Worm (Caenorhabditis elegans) whole organism, late embryonic: Measurements from ENCODE around the gene ZK809.5.
A peak's percentile ranks its signal among the peaks of the same experiment; 100 is the strongest.

Experiments
- K09A11.1 ChIP-seq: sonication (generic microtip); optimal IDR thresholded peaks from 2 replicates; lab custom pipeline; 2017; ENCODE audit warnings: antibody characterized with exemption, mild to moderate bottlenecking, missing genetic modification characterization, missing compliant biosample characterization; ENCODE audit not compliant: insufficient read depth
- ahr-1 ChIP-seq: sonication (generic microtip); optimal IDR thresholded peaks from 2 replicates; lab custom pipeline; 2016; ENCODE audit warnings: missing genetic modification characterization, missing compliant biosample characterization
- ama-1 ChIP-seq: fragments of 150-350 bp; optimal IDR thresholded peaks from 2 replicates; lab custom pipeline; 2014
- ceh-14 ChIP-seq: sonication (generic microtip); optimal IDR thresholded peaks from 2 replicates; lab custom pipeline; 2016; ENCODE audit warnings: missing genotype, missing genetic modification characterization, missing compliant biosample characterization
- ceh-18 ChIP-seq: sonication (generic microtip); optimal IDR thresholded peaks from 2 replicates; lab custom pipeline; 2016; ENCODE audit warnings: missing genetic modification characterization, missing compliant biosample characterization
- ceh-2 ChIP-seq: sonication (generic microtip); optimal IDR thresholded peaks from 2 replicates; lab custom pipeline; 2016; ENCODE audit warnings: missing genotype, missing genetic modification characterization, missing compliant biosample characterization
- ceh-24 ChIP-seq: sonication (generic microtip); optimal IDR thresholded peaks from 2 replicates; lab custom pipeline; 2016; ENCODE audit warnings: mild to moderate bottlenecking, missing genetic modification characterization, missing compliant biosample characterization
- ceh-31 ChIP-seq: sonication (generic microtip); optimal IDR thresholded peaks from 2 replicates; lab custom pipeline; 2016; ENCODE audit warnings: missing genetic modification characterization, missing compliant biosample characterization
- ceh-34 ChIP-seq: sonication (generic microtip); optimal IDR thresholded peaks from 2 replicates; lab custom pipeline; 2016; ENCODE audit warnings: mild to moderate bottlenecking, missing genetic modification characterization, missing compliant biosample characterization
- ceh-45 ChIP-seq: fragments of 200-800 bp; sonication (Bioruptor generic); IDR thresholded peaks from 2 replicates; pipeline ENCODE4 v1.3.6; 2022; ENCODE audit warnings: missing genetic modification reagents, missing genetic modification characterization, missing compliant biosample characterization
- ceh-48 ChIP-seq: sonication (generic microtip); optimal IDR thresholded peaks from 2 replicates; lab custom pipeline; 2016; ENCODE audit warnings: missing genetic modification characterization, inconsistent platforms, missing compliant biosample characterization
- dmd-4 ChIP-seq: sonication (generic microtip); optimal IDR thresholded peaks from 2 replicates; lab custom pipeline; 2016; ENCODE audit warnings: borderline replicate concordance, missing genetic modification characterization, missing compliant biosample characterization
- dve-1 ChIP-seq: sonication (generic microtip); optimal IDR thresholded peaks from 2 replicates; lab custom pipeline; 2017; ENCODE audit warnings: antibody characterized with exemption, mild to moderate bottlenecking, missing genetic modification characterization, missing compliant biosample characterization
- elt-4 ChIP-seq: sonication (generic microtip); optimal IDR thresholded peaks from 2 replicates; lab custom pipeline; 2016; ENCODE audit warnings: missing genetic modification characterization, missing compliant biosample characterization
- fax-1 ChIP-seq: sonication (generic microtip); optimal IDR thresholded peaks from 2 replicates; lab custom pipeline; 2016; ENCODE audit warnings: missing genotype, missing genetic modification characterization, missing compliant biosample characterization
- fkh-10 ChIP-seq: fragments of 150-350 bp; optimal IDR thresholded peaks from 2 replicates; lab custom pipeline; 2014; ENCODE audit warnings: missing biosample characterization, missing genetic modification reagents, missing genetic modification characterization
- fkh-6 ChIP-seq: sonication (generic microtip); optimal IDR thresholded peaks from 2 replicates; lab custom pipeline; 2016; ENCODE audit warnings: missing genetic modification characterization, missing compliant biosample characterization
- gmeb-2 ChIP-seq: sonication (generic microtip); optimal IDR thresholded peaks from 2 replicates; lab custom pipeline; 2016; ENCODE audit warnings: missing genetic modification characterization, inconsistent platforms, missing compliant biosample characterization
- hlh-13 ChIP-seq: fragments of 200-800 bp; sonication (Bioruptor generic); optimal IDR thresholded peaks from 2 replicates; lab custom pipeline; 2018; ENCODE audit warnings: mild to moderate bottlenecking, missing genetic modification characterization, missing compliant biosample characterization
- hlh-30 ChIP-seq: sonication (generic microtip); optimal IDR thresholded peaks from 2 replicates; lab custom pipeline; 2017; ENCODE audit warnings: antibody characterized with exemption, missing genetic modification characterization, missing compliant biosample characterization; ENCODE audit not compliant: insufficient read depth
- nfya-1 ChIP-seq: sonication (generic microtip); optimal IDR thresholded peaks from 2 replicates; lab custom pipeline; 2017; ENCODE audit warnings: missing genetic modification characterization, mild to moderate bottlenecking, missing compliant biosample characterization, antibody characterized with exemption, moderate library complexity
- nhr-232 ChIP-seq: sonication (generic microtip); optimal IDR thresholded peaks from 2 replicates; lab custom pipeline; 2016; ENCODE audit warnings: missing genetic modification characterization, missing compliant biosample characterization
- npax-4 ChIP-seq: sonication (generic microtip); optimal IDR thresholded peaks from 2 replicates; lab custom pipeline; 2016; ENCODE audit warnings: missing genetic modification characterization, missing compliant biosample characterization
- odd-2 ChIP-seq: sonication (generic microtip); optimal IDR thresholded peaks from 2 replicates; lab custom pipeline; 2017; ENCODE audit warnings: antibody characterized with exemption, mild to moderate bottlenecking, missing genetic modification characterization, missing compliant biosample characterization
- pat-9 ChIP-seq: fragments of 200-800 bp; sonication (Bioruptor generic); optimal IDR thresholded peaks from 2 replicates; lab custom pipeline; 2018; ENCODE audit warnings: mild to moderate bottlenecking, missing genetic modification characterization, moderate library complexity, missing compliant biosample characterization
- pax-1 ChIP-seq: fragments of 150-350 bp; optimal IDR thresholded peaks from 2 replicates; lab custom pipeline; 2014; ENCODE audit warnings: missing biosample characterization, missing genetic modification characterization
- pqm-1 ChIP-seq: sonication (generic microtip); optimal IDR thresholded peaks from 2 replicates; lab custom pipeline; 2016; ENCODE audit warnings: missing genetic modification characterization, missing compliant biosample characterization
- pros-1 ChIP-seq: fragments of 150-350 bp; optimal IDR thresholded peaks from 2 replicates; lab custom pipeline; 2014; ENCODE audit warnings: missing biosample characterization, missing genetic modification reagents, missing genetic modification characterization
- ref-2 ChIP-seq: sonication (generic microtip); optimal IDR thresholded peaks from 2 replicates; lab custom pipeline; 2016; ENCODE audit warnings: missing genetic modification characterization, missing compliant biosample characterization
- sox-4 ChIP-seq: sonication (generic microtip); optimal IDR thresholded peaks from 2 replicates; lab custom pipeline; 2017; ENCODE audit warnings: mild to moderate bottlenecking, missing genetic modification characterization, inconsistent platforms, missing compliant biosample characterization
- syd-9 ChIP-seq: sonication (generic microtip); optimal IDR thresholded peaks from 2 replicates; lab custom pipeline; 2016; ENCODE audit warnings: mild to moderate bottlenecking, missing genetic modification characterization, moderate library complexity, missing compliant biosample characterization
- unc-3 ChIP-seq, 2 experiments: fragments of 200-800 bp in 1 of 2; sonication (Bioruptor generic) in 1 of 2; sonication (generic microtip) in 1 of 2; conservative IDR thresholded peaks in 1 of 2; optimal IDR thresholded peaks in 1 of 2; 2 replicates each; pipeline versions ENCODE4 v1.3.6 to Lab custom; 2016 to 2022; ENCODE audit warnings: missing compliant biosample characterization in 2 of 2, missing genetic modification characterization in 2 of 2, missing genetic modification reagents in 1 of 2
- unc-42 ChIP-seq: sonication (generic microtip); optimal IDR thresholded peaks from 2 replicates; lab custom pipeline; 2016; ENCODE audit warnings: missing genotype, missing genetic modification characterization, missing compliant biosample characterization
- unc-55 ChIP-seq: sonication (generic microtip); optimal IDR thresholded peaks from 2 replicates; lab custom pipeline; 2017; ENCODE audit warnings: missing biosample characterization, missing genetic modification reagents, missing genetic modification characterization
- ztf-16 ChIP-seq: sonication (generic microtip); optimal IDR thresholded peaks from 2 replicates; lab custom pipeline; 2017; ENCODE audit warnings: missing genetic modification characterization, missing compliant biosample characterization

ZK809.5 gene

ce11 chrIV:11692071-11692673 lies 35.6 kb downstream of the ZK809.5 start (continued):
- peak; percentile 52 for TF ChIP-seq syd-9 (tag; lab: Kevin White, UChicago)
- peak; percentile 82 for TF ChIP-seq ceh-31 (tag; lab: Kevin White, UChicago)
- TF ChIP-seq ref-2 (tag; lab: Kevin White, UChicago), result peak; percentile 85
- TF ChIP-seq gmeb-2 (tag; lab: Kevin White, UChicago), result peak; percentile 15
- TF ChIP-seq ceh-14, result peak; percentile 6
- peak; percentile 69 for TF ChIP-seq ceh-34 (tag; lab: Kevin White, UChicago)
- peak; percentile 44 for TF ChIP-seq pqm-1 (tag; lab: Kevin White, UChicago)
- no peak for TF ChIP-seq pros-1 (tag; lab: Kevin White, UChicago)
- peak; percentile 88 for TF ChIP-seq ceh-18
- TF ChIP-seq ztf-16 (tag; lab: Kevin White, UChicago), result peak; percentile 46
- TF ChIP-seq odd-2, result peak; percentile 18
- TF ChIP-seq ceh-2 (tag; lab: Kevin White, UChicago), result peak; percentile 11
- no peak for TF ChIP-seq hlh-30
- TF ChIP-seq ama-1, result no peak
- TF ChIP-seq nfya-1, result peak; percentile 81
- TF ChIP-seq fkh-6 (tag; lab: Kevin White, UChicago), result no peak

- TF ChIP-seq npax-4 (tag; lab: Kevin White, UChicago), result no peak
- TF ChIP-seq unc-42 (tag; lab: Kevin White, UChicago), result no peak
- TF ChIP-seq ceh-24 (tag; lab: Kevin White, UChicago), result no peak
- no peak for TF ChIP-seq sox-4 (tag; lab: Kevin White, UChicago)
- no peak for TF ChIP-seq hlh-13 (GFP tag; lab: Kevin White, UChicago)
- TF ChIP-seq ceh-2 (tag; lab: Kevin White, UChicago), result no peak
- TF ChIP-seq pax-1 (tag; lab: Kevin White, UChicago), result no peak
- TF ChIP-seq ceh-45 (GFP tag; lab: Robert Waterston, UW), result no peak
- no peak for TF ChIP-seq ceh-18
- no peak for TF ChIP-seq ama-1
- TF ChIP-seq ceh-14, result no peak
- no peak for TF ChIP-seq ztf-16 (tag; lab: Kevin White, UChicago)
- TF ChIP-seq dmd-4 (tag; lab: Kevin White, UChicago), result no peak
- no peak for TF ChIP-seq ahr-1 (tag; lab: Kevin White, UChicago)
- TF ChIP-seq ref-2 (tag; lab: Kevin White, UChicago), result no peak
- no peak for TF ChIP-seq pat-9
Observed at ce11 chrIV:11693493-11693892, 37.0 kb downstream of the ZK809.5 start, which contains the start of gene ZK792.12. Gene ZK792.12, plus strand, starts transcription at chrIV:11693793.

- TF ChIP-seq ceh-45 (GFP tag; lab: Robert Waterston, UW), result no peak
- TF ChIP-seq ama-1, result no peak
- peak; percentile 68 for TF ChIP-seq ceh-48 (tag; lab: Kevin White, UChicago)
- no peak for TF ChIP-seq elt-4 (tag; lab: Kevin White, UChicago)
- TF ChIP-seq nfya-1, result no peak
- TF ChIP-seq fax-1 (tag; lab: Kevin White, UChicago), result no peak
- TF ChIP-seq dve-1 (tag; lab: Kevin White, UChicago), result no peak
- TF ChIP-seq fkh-10, result no peak
- TF ChIP-seq unc-55 (GFP tag; lab: Kevin White, UChicago), result no peak
Observed at ce11 chrIV:11694143-11694542, 37.6 kb downstream of the ZK809.5 start, which contains the start of gene ZK792.7. Gene ZK792.7, plus strand, starts transcription at chrIV:11694443.

- no peak for TF ChIP-seq K09A11.1 (tag; lab: Kevin White, UChicago)
- no peak for TF ChIP-seq ahr-1 (tag; lab: Kevin White, UChicago)
- no peak for TF ChIP-seq ztf-16 (tag; lab: Kevin White, UChicago)
- no peak for TF ChIP-seq ama-1
- TF ChIP-seq ceh-48 (tag; lab: Kevin White, UChicago), result no peak
- TF ChIP-seq unc-3 (GFP tag; conservative IDR thresholded peaks at IDR 0.05; lab: Robert Waterston, UW), result no peak
- TF ChIP-seq unc-3 (tag; optimal IDR thresholded peaks at IDR 0.05; lab: Kevin White, UChicago), result no peak
- TF ChIP-seq nhr-232, result no peak
Observed at ce11 chrIV:11695634-11696033, 39.1 kb downstream of the ZK809.5 start.
